Worm (Caenorhabditis elegans) whole organism, L4/young adult: Measurements from ENCODE around the gene sdz-1.
A peak's percentile ranks its signal among the peaks of the same experiment; 100 is the strongest.

Source experiments
- W03F9.2 ChIP-seq: fragments of 150-350 bp; optimal IDR thresholded peaks from 2 replicates; lab custom pipeline; 2014; ENCODE audit warnings: missing biosample characterization, missing genetic modification characterization
- dao-5 ChIP-seq: sonication (generic microtip); optimal IDR thresholded peaks from 2 replicates; lab custom pipeline; 2016; ENCODE audit warnings: missing genotype, missing genetic modification characterization, moderate library complexity, missing compliant biosample characterization
- him-1 ChIP-seq: sonication (generic microtip); optimal IDR thresholded peaks from 2 replicates; lab custom pipeline; 2016; ENCODE audit warnings: missing genotype, missing genetic modification reagents, missing genetic modification characterization, missing compliant biosample characterization

DNA sequence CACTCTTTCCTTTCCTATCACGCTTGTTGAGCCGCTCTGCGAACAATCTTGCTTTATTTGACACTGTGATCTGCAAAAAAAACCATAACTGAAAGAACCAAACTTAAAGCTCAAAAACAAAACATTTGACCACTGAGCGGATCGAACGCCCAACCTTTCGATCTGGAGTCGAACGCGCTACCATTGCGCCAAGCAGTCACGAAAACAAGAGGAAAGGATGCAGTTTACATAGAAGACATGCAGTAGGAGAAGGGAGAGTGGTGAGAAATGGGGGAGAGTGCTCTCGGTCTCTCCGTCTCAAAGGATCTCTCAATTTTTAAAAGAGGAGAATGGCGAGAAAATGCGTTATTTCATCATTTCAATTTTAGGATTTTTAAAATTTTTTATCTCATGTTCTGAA is 21.8 kb downstream of the sdz-1 start:
- TF ChIP-seq W03F9.2 (tag; lab: Kevin White, UChicago): peak; percentile 18
- TF ChIP-seq him-1 (tag; lab: Kevin White, UChicago): peak; percentile 75
- TF ChIP-seq dao-5: peak; percentile 61
